Worm (Caenorhabditis elegans): ENCODE data around the gene C32H11.3.
"Not testable (repeated sequence)": the region's sequence is repeated elsewhere in the genome, so short reads cannot be mapped to it uniquely, and the experiment has no call there.

Gene C32H11.3

ce11 chrIV:12918256-12918655, at the start of gene C32H11.3:
Gene C32H11.3, plus strand, starts transcription at chrIV:12918556.
- TF ChIP-seq ztf-23 (GFP tag; IDR thresholded peaks at IDR 0.05) (no peak), ztf-29 (GFP tag; IDR thresholded peaks at IDR 0.05) (no peak), med-1 (GFP tag; optimal IDR thresholded peaks at IDR 0.05; ENCODE audit: insufficient read depth) (no peak), ref-1 (GFP tag; conservative IDR thresholded peaks at IDR 0.05) (no peak), T22C8.4 (GFP tag; IDR thresholded peaks at IDR 0.05) (no peak), klf-2 (GFP tag; conservative IDR thresholded peaks at IDR 0.05) (no peak), tab-1 (GFP tag; IDR thresholded peaks at IDR 0.05) (no peak), flt-1 (GFP tag; IDR thresholded peaks at IDR 0.05) (no peak), cog-1 (tag; optimal IDR thresholded peaks at IDR 0.05) (no peak)

ce11 chrIV:12869383-12869782, 49.0 kb upstream of the C32H11.3 start:
- no peak for TF ChIP-seq ztf-29 (GFP tag; IDR thresholded peaks at IDR 0.05)
- TF ChIP-seq cog-1 (tag; optimal IDR thresholded peaks at IDR 0.05) = no peak
- no peak for TF ChIP-seq flt-1 (GFP tag; IDR thresholded peaks at IDR 0.05)
- TF ChIP-seq T22C8.4 (GFP tag; IDR thresholded peaks at IDR 0.05) = no peak
- no peak for TF ChIP-seq klf-2 (GFP tag; conservative IDR thresholded peaks at IDR 0.05)
- TF ChIP-seq tab-1 (GFP tag; IDR thresholded peaks at IDR 0.05) = no peak
- TF ChIP-seq ref-1 (GFP tag; conservative IDR thresholded peaks at IDR 0.05) = no peak
- TF ChIP-seq med-1 (GFP tag; optimal IDR thresholded peaks at IDR 0.05; ENCODE audit: insufficient read depth) = no peak
- no peak for TF ChIP-seq ztf-23 (GFP tag; IDR thresholded peaks at IDR 0.05)

ce11 chrIV:12869812-12870211, 48.5 kb upstream of the C32H11.3 start:
- TF ChIP-seq ztf-29 (GFP tag; IDR thresholded peaks at IDR 0.05) = no peak
- TF ChIP-seq flt-1 (GFP tag; IDR thresholded peaks at IDR 0.05) = no peak
- TF ChIP-seq klf-2 (GFP tag; conservative IDR thresholded peaks at IDR 0.05) = no peak
- TF ChIP-seq med-1 (GFP tag; optimal IDR thresholded peaks at IDR 0.05; ENCODE audit: insufficient read depth) = no peak
- no peak for TF ChIP-seq ztf-23 (GFP tag; IDR thresholded peaks at IDR 0.05)
- TF ChIP-seq tab-1 (GFP tag; IDR thresholded peaks at IDR 0.05) = no peak
- no peak for TF ChIP-seq T22C8.4 (GFP tag; IDR thresholded peaks at IDR 0.05)
- TF ChIP-seq ref-1 (GFP tag; conservative IDR thresholded peaks at IDR 0.05) = no peak
- TF ChIP-seq cog-1 (tag; optimal IDR thresholded peaks at IDR 0.05) = no peak

DNA sequence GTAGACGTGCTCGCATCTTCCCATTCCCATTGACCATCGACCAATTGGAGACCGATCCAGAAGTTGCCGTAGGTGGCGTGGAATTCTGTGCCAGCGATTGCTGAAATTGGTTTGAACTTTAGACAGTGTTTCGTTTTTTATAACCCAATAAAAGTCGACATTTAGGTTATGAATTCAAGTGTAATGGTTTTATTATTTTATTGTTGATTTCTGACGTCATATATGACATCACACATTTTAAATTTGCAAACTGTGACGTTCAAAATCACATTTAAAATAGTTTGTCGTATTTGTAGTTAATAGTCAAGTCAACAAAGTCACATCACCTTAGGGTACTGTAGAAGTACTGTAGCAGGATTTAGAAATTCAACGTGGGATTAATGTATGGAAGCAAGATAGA, 48.0 kb upstream of the C32H11.3 start:
- no peak for TF ChIP-seq tab-1 (GFP tag; IDR thresholded peaks at IDR 0.05)
- no peak for TF ChIP-seq cog-1 (tag; optimal IDR thresholded peaks at IDR 0.05)
- TF ChIP-seq flt-1 (GFP tag; IDR thresholded peaks at IDR 0.05) = no peak
- TF ChIP-seq med-1 (GFP tag; optimal IDR thresholded peaks at IDR 0.05; ENCODE audit: insufficient read depth) = no peak
- no peak for TF ChIP-seq ref-1 (GFP tag; conservative IDR thresholded peaks at IDR 0.05)

ce11 chrIV:12871445-12871947, 46.9 kb upstream of the C32H11.3 start, which contains the start of gene clec-187:
Gene clec-187, minus strand, starts transcription at chrIV:12871495.
- no peak for TF ChIP-seq tab-1 (GFP tag; IDR thresholded peaks at IDR 0.05)
- no peak for TF ChIP-seq cog-1 (tag; optimal IDR thresholded peaks at IDR 0.05)
- TF ChIP-seq ztf-23 (GFP tag; IDR thresholded peaks at IDR 0.05) = no peak
- TF ChIP-seq flt-1 (GFP tag; IDR thresholded peaks at IDR 0.05) = no peak

DNA sequence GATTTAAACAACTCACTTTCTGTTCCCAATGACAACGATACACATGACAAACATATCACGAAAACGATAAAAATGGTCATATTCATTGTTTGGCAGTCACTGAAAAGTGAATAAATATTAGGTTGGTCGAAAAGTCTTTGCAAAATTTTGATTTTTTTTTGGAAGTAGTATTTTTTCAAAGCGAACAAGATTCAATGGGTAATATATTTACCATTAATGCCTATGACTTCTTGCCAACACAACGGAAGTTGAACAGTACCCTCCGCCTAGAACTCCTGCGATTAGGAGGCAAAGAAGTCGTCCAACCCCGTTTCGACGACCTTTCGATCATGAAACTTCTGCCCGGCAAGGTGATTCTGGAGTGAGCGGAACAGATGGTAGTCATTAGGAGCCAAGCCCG, 43.1 kb upstream of the C32H11.3 start, which contains the start of gene ZK896.1:
Gene ZK896.1, minus strand, starts transcription at position 101 of the 400 bp plus-strand sequence.
- TF ChIP-seq T22C8.4 (GFP tag; IDR thresholded peaks at IDR 0.05); klf-2 (GFP tag; conservative IDR thresholded peaks at IDR 0.05); ztf-29 (GFP tag; IDR thresholded peaks at IDR 0.05): not testable (repeated sequence)

ce11 chrIV:12876558-12876957, 41.8 kb upstream of the C32H11.3 start:
- TF ChIP-seq T22C8.4 (GFP tag; IDR thresholded peaks at IDR 0.05) = no peak
- no peak for TF ChIP-seq ztf-29 (GFP tag; IDR thresholded peaks at IDR 0.05)
- no peak for TF ChIP-seq klf-2 (GFP tag; conservative IDR thresholded peaks at IDR 0.05)
- TF ChIP-seq med-1 (GFP tag; optimal IDR thresholded peaks at IDR 0.05; ENCODE audit: insufficient read depth) = no peak
- TF ChIP-seq flt-1 (GFP tag; IDR thresholded peaks at IDR 0.05) = no peak
- no peak for TF ChIP-seq tab-1 (GFP tag; IDR thresholded peaks at IDR 0.05)
- TF ChIP-seq cog-1 (tag; optimal IDR thresholded peaks at IDR 0.05) = no peak
- TF ChIP-seq ref-1 (GFP tag; conservative IDR thresholded peaks at IDR 0.05) = no peak
- no peak for TF ChIP-seq ztf-23 (GFP tag; IDR thresholded peaks at IDR 0.05)

DNA sequence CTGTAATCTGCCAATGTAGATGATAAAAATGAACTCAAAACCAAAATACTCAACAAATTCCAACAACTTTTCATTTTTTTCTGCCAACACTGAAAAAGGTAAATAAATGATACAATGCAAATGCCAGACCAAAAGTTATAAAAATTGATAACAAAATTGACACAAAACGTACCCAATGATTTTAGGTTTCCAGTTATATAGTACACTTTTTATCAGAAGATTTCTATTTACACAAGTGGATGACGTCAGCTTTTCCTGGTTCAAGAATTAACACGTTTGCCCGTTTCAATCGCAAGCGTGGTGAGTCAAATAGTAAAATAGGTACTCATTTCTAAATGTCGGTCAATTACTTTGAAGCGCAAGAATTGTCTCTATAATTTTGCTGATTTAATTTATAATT, 38.8 kb upstream of the C32H11.3 start, which contains the start of gene ZK896.5:
Gene ZK896.5, minus strand, starts transcription at position 89 of the 400 bp plus-strand sequence.
- TF ChIP-seq ref-1 (GFP tag; conservative IDR thresholded peaks at IDR 0.05) (no peak), cog-1 (tag; optimal IDR thresholded peaks at IDR 0.05) (no peak), ztf-23 (GFP tag; IDR thresholded peaks at IDR 0.05) (no peak), med-1 (GFP tag; optimal IDR thresholded peaks at IDR 0.05; ENCODE audit: insufficient read depth) (no peak), klf-2 (GFP tag; conservative IDR thresholded peaks at IDR 0.05) (no peak), ztf-29 (GFP tag; IDR thresholded peaks at IDR 0.05) (no peak), T22C8.4 (GFP tag; IDR thresholded peaks at IDR 0.05) (no peak), flt-1 (GFP tag; IDR thresholded peaks at IDR 0.05) (no peak), tab-1 (GFP tag; IDR thresholded peaks at IDR 0.05) (no peak)

ce11 chrIV:12883190-12883589, 35.2 kb upstream of the C32H11.3 start, which contains the start of gene ZK896.4:
Gene ZK896.4, minus strand, starts transcription at chrIV:12883290.
- TF ChIP-seq klf-2 (GFP tag; conservative IDR thresholded peaks at IDR 0.05) (no peak), T22C8.4 (GFP tag; IDR thresholded peaks at IDR 0.05) (no peak), med-1 (GFP tag; optimal IDR thresholded peaks at IDR 0.05; ENCODE audit: insufficient read depth) (no peak), ztf-29 (GFP tag; IDR thresholded peaks at IDR 0.05) (no peak), tab-1 (GFP tag; IDR thresholded peaks at IDR 0.05) (no peak), ztf-23 (GFP tag; IDR thresholded peaks at IDR 0.05) (no peak), ref-1 (GFP tag; conservative IDR thresholded peaks at IDR 0.05) (no peak), flt-1 (GFP tag; IDR thresholded peaks at IDR 0.05) (no peak), cog-1 (tag; optimal IDR thresholded peaks at IDR 0.05) (no peak)

ce11 chrIV:12886012-12886411, 32.3 kb upstream of the C32H11.3 start:
- TF ChIP-seq cog-1 (tag; optimal IDR thresholded peaks at IDR 0.05) = no peak
- no peak for TF ChIP-seq klf-2 (GFP tag; conservative IDR thresholded peaks at IDR 0.05)
- no peak for TF ChIP-seq ztf-23 (GFP tag; IDR thresholded peaks at IDR 0.05)
- TF ChIP-seq ztf-29 (GFP tag; IDR thresholded peaks at IDR 0.05) = no peak
- TF ChIP-seq flt-1 (GFP tag; IDR thresholded peaks at IDR 0.05) = no peak
- no peak for TF ChIP-seq T22C8.4 (GFP tag; IDR thresholded peaks at IDR 0.05)
- TF ChIP-seq ref-1 (GFP tag; conservative IDR thresholded peaks at IDR 0.05) = no peak
- no peak for TF ChIP-seq med-1 (GFP tag; optimal IDR thresholded peaks at IDR 0.05; ENCODE audit: insufficient read depth)
- TF ChIP-seq tab-1 (GFP tag; IDR thresholded peaks at IDR 0.05) = no peak

Measured in whole organism, midembryonic.